Worm (Caenorhabditis elegans): ENCODE data around the gene Y14H12A.2.

DNA sequence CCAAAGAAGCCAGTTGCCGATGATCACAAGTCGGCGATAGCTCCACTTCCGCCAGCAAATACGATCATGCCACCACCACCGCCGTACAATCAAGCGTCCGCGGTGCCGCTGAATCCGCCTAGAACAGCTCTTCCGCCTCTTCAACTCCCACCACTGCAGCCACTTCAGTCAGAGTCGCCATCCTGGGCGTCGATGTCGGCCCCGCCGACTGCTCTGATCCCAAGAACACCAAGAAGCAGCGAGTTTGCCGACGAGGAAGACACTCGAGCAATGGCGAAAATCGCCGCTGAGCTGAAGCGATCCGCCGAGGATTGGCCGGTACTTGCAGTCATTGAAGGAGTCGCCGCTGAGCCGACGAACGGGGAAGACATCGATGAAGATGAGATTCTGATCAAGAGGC is 21.4 kb downstream of the Y14H12A.2 start:
- TF ChIP-seq mab-5 (tag; optimal IDR thresholded peaks at IDR 0.05) (no peak), unc-39 (tag; optimal IDR thresholded peaks at IDR 0.05) (no peak), nhr-12 (tag; optimal IDR thresholded peaks at IDR 0.05) (no peak), snpc-4 (tag; optimal IDR thresholded peaks at IDR 0.05) (no peak), nhr-28 (tag; optimal IDR thresholded peaks at IDR 0.05) (no peak), mep-1 (tag; optimal IDR thresholded peaks at IDR 0.05) (no peak), sptf-1 (tag; optimal IDR thresholded peaks at IDR 0.05) (no peak), ztf-11 (tag; optimal IDR thresholded peaks at IDR 0.05) (no peak), elt-3 (tag; optimal IDR thresholded peaks at IDR 0.05) (no peak), nhr-237 (tag; optimal IDR thresholded peaks at IDR 0.05) (no peak)

Data from whole organism, mixed stage, embryonic.